Fruit fly (Drosophila melanogaster) whole organism, embryonic: ENCODE measurements around the gene CG33796.

Source experiments
- ATbp ChIP-seq: fragments of 200-800 bp; sonication (Bioruptor generic); optimal IDR thresholded peaks from 2 replicates; lab custom pipeline; 2017; ENCODE audit warnings: missing biosample characterization, mild to moderate bottlenecking, missing genetic modification characterization, missing genetic modification reagents
- Abd-B ChIP-seq: fragments of 200-800 bp; sonication (Bioruptor generic); optimal IDR thresholded peaks from 2 replicates; lab custom pipeline; 2018; ENCODE audit warnings: missing biosample characterization, mild to moderate bottlenecking, missing genetic modification characterization, moderate library complexity
- Aef1 ChIP-seq: fragments of 200-800 bp; sonication (Bioruptor generic); IDR thresholded peaks from 3 replicates; pipeline ENCODE4 v1.3.6; 2022; ENCODE audit warnings: missing biosample characterization, missing genetic modification characterization
- Atf6 ChIP-seq: fragments of 200-800 bp; sonication (Bioruptor generic); IDR thresholded peaks from 2 replicates; pipeline ENCODE4 v1.3.6; 2022; ENCODE audit warnings: missing biosample characterization, missing genetic modification characterization
- BEAF-32 ChIP-seq: fragments of 200-800 bp; sonication (Bioruptor generic); optimal IDR thresholded peaks from 3 replicates; lab custom pipeline; 2017; ENCODE audit warnings: missing biosample characterization, missing genetic modification characterization, mild to moderate bottlenecking, moderate library complexity, missing genetic modification reagents
- CG10209 ChIP-seq: fragments of 200-800 bp; sonication (Bioruptor generic); optimal IDR thresholded peaks from 3 replicates; lab custom pipeline; 2017; ENCODE audit warnings: missing biosample characterization, mild to moderate bottlenecking, missing genetic modification characterization, missing genetic modification reagents
- CG10321 ChIP-seq: fragments of 200-800 bp; sonication (Bioruptor generic); IDR thresholded peaks from 2 replicates; pipeline ENCODE4 v1.3.6; 2022; ENCODE audit warnings: missing biosample characterization, missing genetic modification characterization
- CG18262 ChIP-seq: fragments of 200-800 bp; optimal IDR thresholded peaks from 3 replicates; lab custom pipeline; 2019; ENCODE audit warnings: missing biosample characterization, mild to moderate bottlenecking, missing genetic modification characterization, moderate library complexity
- CG2712 ChIP-seq: fragments of 200-800 bp; optimal IDR thresholded peaks from 3 replicates; lab custom pipeline; 2019; ENCODE audit warnings: missing biosample characterization, mild to moderate bottlenecking, missing genetic modification characterization, moderate library complexity
- CG3838 ChIP-seq: fragments of 200-800 bp; sonication (Bioruptor generic); optimal IDR thresholded peaks from 3 replicates; lab custom pipeline; 2016; ENCODE audit warnings: missing biosample characterization, missing genetic modification characterization
- CG4328 ChIP-seq: fragments of 200-800 bp; sonication (Bioruptor generic); optimal IDR thresholded peaks from 3 replicates; lab custom pipeline; 2017; ENCODE audit warnings: missing biosample characterization, missing genetic modification reagents, missing genetic modification characterization
- CG4707 ChIP-seq: fragments of 200-800 bp; sonication (Bioruptor generic); optimal IDR thresholded peaks from 2 replicates; lab custom pipeline; 2018; ENCODE audit warnings: missing biosample characterization, mild to moderate bottlenecking, missing genetic modification characterization, moderate library complexity
- CG7786 ChIP-seq: fragments of 200-800 bp; sonication (Bioruptor generic); optimal IDR thresholded peaks from 2 replicates; lab custom pipeline; 2016; ENCODE audit warnings: missing biosample characterization, missing genetic modification characterization
- CG8290 ChIP-seq, 3 experiments: fragments of 200-800 bp; sonication (Bioruptor generic); optimal IDR thresholded peaks; 2 replicates each; lab custom pipeline; 2016 to 2019; ENCODE audit warnings: missing biosample characterization in 3 of 3, missing genetic modification characterization in 3 of 3, mild to moderate bottlenecking in 2 of 3, moderate library complexity in 1 of 3
- CG8924 ChIP-seq: fragments of 200-800 bp; optimal IDR thresholded peaks from 3 replicates; lab custom pipeline; 2019; ENCODE audit warnings: missing biosample characterization, mild to moderate bottlenecking, missing genetic modification characterization, moderate library complexity
- CG8944 ChIP-seq: fragments of 200-800 bp; sonication (Bioruptor generic); optimal IDR thresholded peaks from 3 replicates; lab custom pipeline; 2016; ENCODE audit warnings: missing biosample characterization, missing genetic modification characterization
- D19A ChIP-seq: fragments of 200-800 bp; optimal IDR thresholded peaks from 3 replicates; lab custom pipeline; 2019; ENCODE audit warnings: missing biosample characterization, mild to moderate bottlenecking, missing genetic modification characterization, moderate library complexity
- Dip2 ChIP-seq: fragments of 200-800 bp; sonication (Bioruptor generic); IDR thresholded peaks from 2 replicates; pipeline ENCODE4 v1.3.6; 2022; ENCODE audit warnings: missing biosample characterization, missing genetic modification characterization
- Dip3 ChIP-seq: fragments of 200-800 bp; sonication (Bioruptor generic); optimal IDR thresholded peaks from 3 replicates; lab custom pipeline; 2016; ENCODE audit warnings: missing biosample characterization, missing genetic modification characterization
- Doc3 ChIP-seq: fragments of 200-800 bp; sonication (Bioruptor generic); IDR thresholded peaks from 3 replicates; pipeline ENCODE4 v1.3.6; 2022; ENCODE audit warnings: missing biosample characterization, missing genetic modification characterization; ENCODE audit not compliant: partially characterized antibody
- Fer1 ChIP-seq: fragments of 200-800 bp; sonication (Bioruptor generic); optimal IDR thresholded peaks from 2 replicates; lab custom pipeline; 2017; ENCODE audit warnings: missing biosample characterization, mild to moderate bottlenecking, missing genetic modification characterization
- HmgZ ChIP-seq: fragments of 200-800 bp; sonication (Bioruptor generic); optimal IDR thresholded peaks from 2 replicates; lab custom pipeline; 2018; ENCODE audit warnings: missing biosample characterization, mild to moderate bottlenecking, missing genetic modification characterization
- Hr51 ChIP-seq, 2 experiments: fragments of 200-800 bp; sonication (Bioruptor generic); optimal IDR thresholded peaks; 2 replicates in 1 of 2; 3 replicates in 1 of 2; lab custom pipeline; 2016 to 2018; ENCODE audit warnings: missing biosample characterization in 2 of 2, missing genetic modification characterization in 2 of 2, mild to moderate bottlenecking in 1 of 2, moderate library complexity in 1 of 2
- Max ChIP-seq: fragments of 200-800 bp; sonication (Bioruptor generic); optimal IDR thresholded peaks from 2 replicates; lab custom pipeline; 2016; ENCODE audit warnings: missing biosample characterization, mild to moderate bottlenecking, missing genetic modification characterization
- Med ChIP-seq: fragments of 200-800 bp; sonication (Bioruptor generic); peaks from one replicate; lab custom pipeline; 2016; ENCODE audit warnings: missing biosample characterization, missing genetic modification characterization, mild to moderate bottlenecking, inconsistent platforms, moderate library complexity
- Mes4 ChIP-seq: fragments of 200-800 bp; sonication (Bioruptor generic); optimal IDR thresholded peaks from 2 replicates; lab custom pipeline; 2016; ENCODE audit warnings: missing biosample characterization, missing genetic modification characterization
- Ptx1 ChIP-seq: fragments of 200-800 bp; sonication (Bioruptor generic); IDR thresholded peaks from 2 replicates; pipeline ENCODE4 v1.3.6; 2022; ENCODE audit warnings: missing biosample characterization, missing genetic modification characterization
- Rfx ChIP-seq: fragments of 200-800 bp; sonication (Bioruptor generic); IDR thresholded peaks from 2 replicates; pipeline ENCODE4 v1.3.6; 2022; ENCODE audit warnings: missing biosample characterization, missing genetic modification characterization
- Sry-β ChIP-seq: fragments of 200-800 bp; sonication (Bioruptor generic); optimal IDR thresholded peaks from 2 replicates; lab custom pipeline; 2018; ENCODE audit warnings: missing biosample characterization, mild to moderate bottlenecking, missing genetic modification characterization, moderate library complexity
- Stat92E ChIP-seq, 3 experiments: fragments of >200 bp in 2 of 3; fragments of 200-800 bp in 1 of 3; sonication (Bioruptor generic) in 1 of 3; optimal IDR thresholded peaks; 2 replicates each; lab custom pipeline; 2017 to 2019; ENCODE audit warnings: missing biosample characterization in 3 of 3, missing genetic modification characterization in 3 of 3, mild to moderate bottlenecking in 1 of 3, moderate library complexity in 1 of 3
- Tbp ChIP-seq: fragments of >200 bp; optimal IDR thresholded peaks from 2 replicates; lab custom pipeline; 2018; ENCODE audit warnings: missing biosample characterization, missing genetic modification characterization
- al ChIP-seq: fragments of 200-800 bp; sonication (Bioruptor generic); IDR thresholded peaks from 2 replicates; pipeline ENCODE4 v1.3.6; 2022; ENCODE audit warnings: missing biosample characterization, missing genetic modification characterization
- ap ChIP-seq: fragments of 200-800 bp; sonication (Bioruptor generic); IDR thresholded peaks from 2 replicates; pipeline ENCODE4 v1.3.6; 2022; ENCODE audit warnings: missing biosample characterization, missing genetic modification characterization
- ato ChIP-seq: fragments of 200-800 bp; sonication (Bioruptor generic); IDR thresholded peaks from 2 replicates; pipeline ENCODE4 v1.3.6; 2022; ENCODE audit warnings: missing biosample characterization, missing genetic modification characterization; ENCODE audit not compliant: partially characterized antibody
- bowl ChIP-seq: fragments of 200-800 bp; sonication (Bioruptor generic); IDR thresholded peaks from 2 replicates; pipeline ENCODE4 v1.3.6; 2022; ENCODE audit warnings: missing biosample characterization, missing genetic modification characterization
- dysf ChIP-seq: fragments of 200-800 bp; sonication (Bioruptor generic); IDR thresholded peaks from 3 replicates; pipeline ENCODE4 v1.3.6; 2022; ENCODE audit warnings: missing biosample characterization, missing genetic modification characterization
- emc ChIP-seq: fragments of 200-800 bp; sonication (Bioruptor generic); optimal IDR thresholded peaks from 2 replicates; lab custom pipeline; 2016; ENCODE audit warnings: missing biosample characterization, missing genetic modification characterization
- ftz-f1 ChIP-seq: fragments of 200-800 bp; sonication (Bioruptor generic); optimal IDR thresholded peaks from 2 replicates; lab custom pipeline; 2016; ENCODE audit warnings: missing biosample characterization, missing genetic modification characterization
- gem ChIP-seq: fragments of 200-800 bp; sonication (Bioruptor generic); optimal IDR thresholded peaks from 2 replicates; lab custom pipeline; 2019; ENCODE audit warnings: missing biosample characterization, mild to moderate bottlenecking, missing genetic modification characterization, moderate library complexity
- gfzf ChIP-seq: fragments of 200-800 bp; sonication (Bioruptor generic); optimal IDR thresholded peaks from 2 replicates; lab custom pipeline; 2016; ENCODE audit warnings: missing biosample characterization, mild to moderate bottlenecking, missing genetic modification characterization, moderate library complexity
- grn ChIP-seq: fragments of 200-800 bp; sonication (Bioruptor generic); optimal IDR thresholded peaks from 3 replicates; lab custom pipeline; 2017; ENCODE audit warnings: missing biosample characterization, missing genetic modification characterization
- gsb ChIP-seq: fragments of 200-800 bp; sonication (Bioruptor generic); IDR thresholded peaks from 2 replicates; pipeline ENCODE4 v1.3.6; 2022; ENCODE audit warnings: missing biosample characterization, missing genetic modification characterization
- ham ChIP-seq: fragments of 200-800 bp; sonication (Bioruptor generic); IDR thresholded peaks from 2 replicates; pipeline ENCODE4 v1.3.6; 2022; ENCODE audit warnings: missing biosample characterization, missing genetic modification characterization
- hbn ChIP-seq: fragments of 200-800 bp; sonication (Bioruptor generic); IDR thresholded peaks from 2 replicates; pipeline ENCODE4 v1.3.6; 2022; ENCODE audit warnings: missing biosample characterization, missing genetic modification characterization; ENCODE audit not compliant: partially characterized antibody
- jumu ChIP-seq: fragments of 200-800 bp; sonication (Bioruptor generic); optimal IDR thresholded peaks from 3 replicates; lab custom pipeline; 2016; ENCODE audit warnings: missing biosample characterization, missing genetic modification characterization
- peb ChIP-seq: fragments of 200-800 bp; sonication (Bioruptor generic); IDR thresholded peaks from 2 replicates; pipeline ENCODE4 v1.3.6; 2022; ENCODE audit warnings: missing biosample characterization, missing genetic modification characterization
- prd ChIP-seq, 3 experiments: fragments of >200 bp in 2 of 3; fragments of 200-800 bp in 1 of 3; sonication (Bioruptor generic) in 1 of 3; optimal IDR thresholded peaks in 2 of 3; IDR thresholded peaks in 1 of 3; 2 replicates in 2 of 3; 3 replicates in 1 of 3; pipeline versions ENCODE4 v1.3.6 to Lab custom; 2017 to 2022; ENCODE audit warnings: missing biosample characterization in 1 of 3, missing genetic modification characterization in 1 of 3
- sens ChIP-seq: fragments of 200-800 bp; sonication (Bioruptor generic); peaks from one replicate; lab custom pipeline; 2016; ENCODE audit warnings: missing biosample characterization, missing genetic modification characterization
- trem ChIP-seq: fragments of 200-800 bp; optimal IDR thresholded peaks from 3 replicates; lab custom pipeline; 2019; ENCODE audit warnings: missing biosample characterization, mild to moderate bottlenecking, missing genetic modification characterization, moderate library complexity

The CG33796 gene

DNA sequence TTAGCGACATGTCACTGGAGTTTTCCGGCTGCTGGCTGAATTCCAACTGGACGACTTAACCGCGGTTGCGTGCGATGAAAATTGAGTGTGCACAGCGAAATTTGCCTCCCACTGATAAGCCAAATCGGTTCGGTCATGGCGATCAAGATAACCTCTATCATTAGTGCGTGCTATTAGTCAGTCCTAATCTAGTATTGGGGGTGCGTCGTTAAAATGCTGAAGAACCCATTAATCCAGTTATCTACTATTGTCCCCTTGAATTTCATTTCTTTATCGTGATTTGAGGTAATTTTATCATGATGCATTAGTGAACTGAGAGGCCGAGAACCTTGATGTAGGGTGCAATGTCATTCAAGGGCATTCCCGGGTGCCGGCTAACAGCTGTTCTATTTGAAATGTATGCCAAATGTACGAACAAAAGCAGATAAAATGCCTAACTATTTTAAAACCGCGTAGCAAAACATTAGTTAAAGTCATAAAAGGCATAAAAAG lies 41.4 kb downstream of the CG33796 start, which contains the start of gene Pgm1 (continued):
- TF ChIP-seq CG7786 (peak; percentile 92), CG3838 (GFP tag; lab: Kevin White, UChicago) (peak; percentile 55), sens (peak; percentile 99), BEAF-32 (GFP tag; lab: Kevin White, UChicago) (no peak), Abd-B (GFP tag; lab: Kevin White, UChicago) (no peak), ap (GFP tag; lab: Robert Waterston, UW) (peak; percentile 81), CG4328 (GFP tag; lab: Kevin White, UChicago) (no peak), Aef1 (GFP tag; lab: Robert Waterston, UW) (peak; percentile 70), Rfx (GFP tag; lab: Robert Waterston, UW) (peak; percentile 85), gem (tag; lab: Kevin White, UChicago) (no peak), ATbp (GFP tag; lab: Kevin White, UChicago) (peak; percentile 71), Atf6 (peak; percentile 77), bowl (GFP tag; lab: Robert Waterston, UW) (no peak), Ptx1 (GFP tag; lab: Robert Waterston, UW) (peak; percentile 82), Mes4 (GFP tag; lab: Kevin White, UChicago) (peak; percentile 85), al (GFP tag; lab: Robert Waterston, UW) (peak; percentile 66), CG18262 (tag; lab: Kevin White, UChicago) (peak; percentile 76), CG8944 (GFP tag; lab: Kevin White, UChicago) (peak; percentile 93), gsb (GFP tag; lab: Robert Waterston, UW) (peak; percentile 50; the same call in 1 of the 2 replicates), Fer1 (GFP tag; lab: Kevin White, UChicago) (peak; percentile 89), hbn (no peak), CG8924 (peak; percentile 79), jumu (peak; percentile 89), CG8290 (GFP tag; optimal IDR thresholded peaks at IDR 0.05; lab: Kevin White, UChicago) (peak; percentile 70), CG8290 (tag; optimal IDR thresholded peaks at IDR 0.05; lab: Kevin White, UChicago) (peak; percentile 34 to 96), Sry-β (no peak), peb (GFP tag; lab: Robert Waterston, UW) (peak; percentile 52; the same call in 1 of the 2 replicates), Med (GFP tag; lab: Kevin White, UChicago) (peak; percentile 98), CG4707 (GFP tag; lab: Kevin White, UChicago) (peak; percentile 55), Max (GFP tag; lab: Kevin White, UChicago) (peak; percentile 69), Tbp (GFP tag; lab: Kevin White, UChicago) (no peak), emc (peak; percentile 61), prd (optimal IDR thresholded peaks at IDR 0.05; lab: Kevin White, UChicago) (no peak), prd (GFP tag; IDR thresholded peaks at IDR 0.05; lab: Robert Waterston, UW) (peak; percentile 75), CG10209 (GFP tag; lab: Kevin White, UChicago) (peak; percentile 78), grn (GFP tag; lab: Kevin White, UChicago) (peak; percentile 96), ham (GFP tag; lab: Robert Waterston, UW) (no peak), Doc3 (GFP tag; lab: Robert Waterston, UW) (no peak), Dip2 (0 out of 2 replicates have a peak, but pooled peaks have one; percentile 22), ftz-f1 (peak; percentile 94), Dip3 (GFP tag; lab: Kevin White, UChicago) (peak; percentile 84), D19A (tag; lab: Kevin White, UChicago) (peak; percentile 64), dysf (GFP tag; lab: Robert Waterston, UW) (peak; percentile 79), HmgZ (tag; lab: Kevin White, UChicago) (peak; percentile 91), CG10321 (GFP tag; lab: Robert Waterston, UW) (no peak), gfzf (GFP tag; lab: Kevin White, UChicago) (no peak), CG2712 (tag; lab: Kevin White, UChicago) (peak; percentile 77), trem (tag; lab: Kevin White, UChicago) (peak; percentile 54), Hr51 (GFP tag; optimal IDR thresholded peaks at IDR 0.05; lab: Kevin White, UChicago) (peak in 1 of 2 experiments; percentile 84), Stat92E (GFP tag; optimal IDR thresholded peaks at IDR 0.05; lab: Kevin White, UChicago) (peak in 1 of 3 experiments; percentile 87), ato (GFP tag; lab: Robert Waterston, UW) (no peak)
